Worm (Caenorhabditis elegans): ENCODE measurements around the gene col-159.

ce11 chrV:13229538-13229937, 27.6 kb upstream of the col-159 start:
- TF ChIP-seq blmp-1 (tag; optimal IDR thresholded peaks at IDR 0.05), result no peak
- TF ChIP-seq lin-13 (tag; optimal IDR thresholded peaks at IDR 0.05), result no peak
- no peak for TF ChIP-seq nhr-12 (tag; optimal IDR thresholded peaks at IDR 0.05)
- TF ChIP-seq zip-8 (tag; optimal IDR thresholded peaks at IDR 0.05), result no peak
- no peak for TF ChIP-seq ztf-11 (tag; optimal IDR thresholded peaks at IDR 0.05)
- TF ChIP-seq ceh-39 (tag; optimal IDR thresholded peaks at IDR 0.05), result no peak
- no peak for TF ChIP-seq snpc-4 (tag; optimal IDR thresholded peaks at IDR 0.05)
- TF ChIP-seq elt-3 (tag; optimal IDR thresholded peaks at IDR 0.05), result no peak
- TF ChIP-seq lsy-2 (tag; optimal IDR thresholded peaks at IDR 0.05), result no peak

All from whole organism, mixed stage, embryonic.